Worm (Caenorhabditis elegans) whole organism, young adult: Measurements from ENCODE around the gene nhr-127.

Experiments
- F33H1.4 ChIP-seq: fragments of 200-800 bp; sonication (Bioruptor generic); IDR thresholded peaks from 2 replicates; pipeline ENCODE4 v1.3.6; 2022; ENCODE audit warnings: missing genetic modification reagents, missing genetic modification characterization, missing compliant biosample characterization
- ZK185.1 ChIP-seq: sonication (generic microtip); optimal IDR thresholded peaks from 2 replicates; lab custom pipeline; 2016; ENCODE audit warnings: mild to moderate bottlenecking, missing genetic modification characterization, missing compliant biosample characterization; ENCODE audit not compliant: poor library complexity, severe bottlenecking
- cebp-2 ChIP-seq: fragments of 200-800 bp; sonication (Bioruptor generic); IDR thresholded peaks from 2 replicates; pipeline ENCODE4 v1.3.6; 2022; ENCODE audit warnings: missing genetic modification characterization, missing compliant biosample characterization
- egl-44 ChIP-seq: fragments of 200-800 bp; sonication (Bioruptor generic); IDR thresholded peaks from 2 replicates; pipeline ENCODE4 v1.3.6; 2022; ENCODE audit warnings: missing genetic modification reagents, missing genetic modification characterization, missing compliant biosample characterization
- him-1 ChIP-seq: sonication (generic microtip); optimal IDR thresholded peaks from 2 replicates; lab custom pipeline; 2016; ENCODE audit warnings: missing genotype, missing genetic modification reagents, missing genetic modification characterization, missing compliant biosample characterization
- nhr-120 ChIP-seq: fragments of 200-800 bp; sonication (Bioruptor generic); IDR thresholded peaks from 2 replicates; pipeline ENCODE4 v1.3.6; 2022; ENCODE audit warnings: missing genetic modification characterization, missing compliant biosample characterization
- unc-130 ChIP-seq: sonication (generic microtip); optimal IDR thresholded peaks from 2 replicates; lab custom pipeline; 2016; ENCODE audit warnings: missing genetic modification reagents, missing genetic modification characterization, missing compliant biosample characterization

ce11 chrV:16299834-16300233 is 40.0 kb downstream of the nhr-127 start:
- no peak for TF ChIP-seq unc-130 (GFP tag; lab: Kevin White, UChicago)
- TF ChIP-seq cebp-2 (GFP tag; lab: Robert Waterston, UW) = no peak
- TF ChIP-seq nhr-120 (GFP tag; lab: Robert Waterston, UW) = no peak
- TF ChIP-seq ZK185.1 (tag; lab: Kevin White, UChicago) = no peak
- TF ChIP-seq him-1 = no peak
- no peak for TF ChIP-seq F33H1.4 (GFP tag; lab: Robert Waterston, UW)
- no peak for TF ChIP-seq egl-44 (GFP tag; lab: Robert Waterston, UW)
